Fruit fly (Drosophila melanogaster) whole organism, larva: ENCODE measurements around the gene Eig71Ee.
A peak's percentile ranks its signal among the peaks of the same experiment; 100 is the strongest.

ENCODE experiments used
- noc ChIP-seq: fragments of 200-800 bp; sonication (Bioruptor generic); optimal IDR thresholded peaks from 3 replicates; lab custom pipeline; 2019; ENCODE audit warnings: missing biosample characterization, mild to moderate bottlenecking, missing genetic modification characterization, moderate library complexity

Gene Eig71Ee

DNA sequence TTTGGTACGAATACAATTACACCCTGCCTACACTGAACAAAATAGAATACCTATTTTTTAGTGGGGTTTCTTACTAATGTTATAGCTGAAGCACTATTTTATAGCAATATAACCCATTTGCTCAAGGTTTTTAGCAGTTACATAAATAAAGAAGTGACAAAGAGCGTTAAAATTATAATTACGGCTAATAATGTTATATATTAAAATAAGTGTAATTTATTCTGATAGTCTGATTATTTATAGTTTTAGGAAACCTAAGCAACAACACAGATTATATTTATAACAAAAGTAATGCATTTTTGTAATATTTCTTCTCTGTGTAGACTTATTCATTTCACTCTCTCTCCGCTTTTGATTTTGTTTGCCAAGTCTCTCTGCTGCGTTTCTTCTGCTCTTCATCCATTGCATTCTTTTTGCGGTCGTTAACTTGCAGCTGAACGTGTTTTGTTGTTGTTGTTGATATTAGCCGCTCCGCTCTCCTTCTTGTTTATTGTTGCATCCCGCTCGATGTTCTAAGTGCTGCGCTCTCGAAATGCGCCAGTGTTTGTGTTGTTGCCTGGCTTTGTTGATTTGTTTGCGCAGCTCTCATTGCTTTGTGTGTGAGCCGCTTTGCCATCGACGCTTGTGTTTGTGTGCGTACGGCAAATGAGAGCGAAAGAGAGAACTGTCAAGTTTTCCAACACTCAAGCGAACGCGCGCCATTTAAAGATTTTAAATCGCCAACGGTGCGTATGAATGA lies 30.0 kb downstream of the Eig71Ee start:
- TF ChIP-seq noc (tag; lab: Kevin White, UChicago) = peak; percentile 93

dm6 chr3L:15624944-15625610 lies 30.7 kb downstream of the Eig71Ee start:
- TF ChIP-seq noc (tag; lab: Kevin White, UChicago) = no peak

DNA sequence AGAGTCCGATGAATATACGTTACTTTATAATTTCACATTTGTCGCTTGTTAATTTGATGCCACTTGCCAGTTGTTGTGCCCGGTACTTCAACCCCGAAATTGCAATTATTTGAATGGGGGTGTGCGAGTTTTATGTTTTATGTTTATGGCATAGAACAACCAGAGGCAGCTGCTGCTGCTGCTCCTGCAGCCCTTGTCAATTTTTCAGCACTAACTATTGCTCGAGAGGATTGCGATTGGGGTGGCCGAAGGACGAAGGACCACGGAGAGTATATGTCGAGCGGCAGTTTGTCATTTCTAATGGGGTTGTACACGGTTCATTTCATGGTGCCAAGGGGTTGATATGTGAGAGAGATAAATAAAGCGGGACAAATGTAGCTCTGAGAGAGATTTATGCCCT lies 31.7 kb downstream of the Eig71Ee start:
- no peak for TF ChIP-seq noc (tag; lab: Kevin White, UChicago)

DNA sequence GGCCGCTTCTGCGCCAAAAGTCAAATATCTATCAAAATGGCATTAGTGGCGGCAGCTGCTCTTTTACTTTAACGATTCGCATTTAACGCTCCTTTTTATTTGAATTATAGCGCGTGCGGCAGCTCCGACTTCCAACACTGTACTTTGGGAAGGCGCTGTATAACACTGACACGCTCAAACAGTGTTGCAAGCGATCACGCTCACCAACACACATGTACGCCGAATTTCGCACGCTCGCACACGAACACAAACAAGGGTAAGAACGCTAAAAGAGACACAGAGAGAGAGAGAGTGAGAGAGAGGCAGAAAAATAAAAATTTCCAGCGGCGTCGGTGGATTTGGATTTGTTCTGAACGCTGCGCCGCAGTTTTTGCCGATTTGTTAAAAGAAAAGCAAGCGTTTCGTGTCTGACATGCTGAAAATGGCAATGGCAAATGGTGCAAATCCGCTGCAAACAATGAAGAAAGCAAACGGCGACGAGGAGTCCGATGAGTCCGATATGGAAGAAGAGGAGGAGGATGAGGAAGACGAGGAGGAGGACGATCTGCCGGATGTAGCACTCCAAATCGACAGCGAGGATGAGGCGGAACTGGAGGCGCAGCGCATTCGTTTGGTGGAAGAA lies 36.1 kb downstream of the Eig71Ee start, which contains the start of gene Phs:
Gene Phs (plus strand): TSS at position 276 of the 622 bp plus-strand sequence.
- TF ChIP-seq noc (tag; lab: Kevin White, UChicago) = peak; percentile 60

- no peak for TF ChIP-seq noc (tag; lab: Kevin White, UChicago)
Observed at dm6 chr3L:15616900-15617299, 38.9 kb downstream of the Eig71Ee start.

DNA sequence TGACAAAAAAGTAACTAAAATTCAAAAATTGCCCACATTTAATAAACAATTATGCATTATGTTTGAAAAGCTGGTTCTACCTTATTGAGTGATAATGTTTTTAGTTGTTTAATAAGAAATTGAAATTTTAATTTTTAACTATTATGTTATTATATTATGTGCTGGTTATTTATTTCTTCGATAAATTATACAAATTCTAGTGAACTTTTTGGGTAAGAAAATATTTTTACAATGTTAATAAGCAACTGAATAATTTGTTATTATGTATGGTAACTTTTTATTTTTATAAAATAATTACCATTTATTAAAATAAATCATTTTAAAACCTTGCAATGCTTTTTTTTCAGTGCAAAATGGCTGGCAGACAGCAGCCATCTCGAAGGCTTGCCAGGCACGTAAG lies 39.3 kb downstream of the Eig71Ee start:
- no peak for TF ChIP-seq noc (tag; lab: Kevin White, UChicago)

DNA sequence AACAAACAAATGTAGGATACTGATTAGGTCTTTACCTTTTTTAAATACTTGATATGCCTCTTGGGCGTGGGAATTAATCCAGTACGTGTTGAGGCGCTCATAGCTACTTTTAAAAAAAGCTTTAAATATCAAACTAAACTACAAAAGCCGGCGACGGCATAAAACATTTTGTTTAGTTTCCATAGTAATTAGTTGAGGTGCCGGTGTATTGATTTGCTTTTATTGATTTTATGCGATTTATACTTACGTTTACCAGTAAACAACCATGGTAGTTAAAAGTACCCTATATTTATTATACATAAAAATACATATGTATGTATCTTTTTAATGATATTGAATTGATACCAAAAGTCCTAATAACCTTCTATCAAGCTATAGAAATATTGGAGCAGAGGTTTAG lies 43.1 kb downstream of the Eig71Ee start, which contains the start of gene CG13449:
Gene CG13449 (minus strand): TSS at position 101 of the 400 bp plus-strand sequence.
- no peak for TF ChIP-seq noc (tag; lab: Kevin White, UChicago)

DNA sequence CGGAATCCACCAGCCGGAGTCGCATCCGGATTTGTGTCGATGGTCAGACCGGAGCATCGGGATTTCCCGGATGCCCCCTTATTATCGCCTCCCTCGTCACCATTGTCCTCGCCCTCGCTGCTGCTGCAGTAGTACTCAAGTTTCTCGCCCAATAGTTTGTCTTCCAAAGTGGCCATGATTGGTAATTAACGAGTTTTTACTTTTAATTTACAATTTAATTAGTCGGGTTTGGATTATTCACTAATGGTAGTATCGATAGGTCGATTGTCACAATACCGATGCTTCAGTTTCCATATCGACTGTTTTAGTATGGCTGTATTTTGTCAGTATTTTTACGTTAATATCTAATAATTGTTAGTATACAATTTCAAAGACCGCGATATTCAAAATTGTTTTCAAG lies 45.7 kb downstream of the Eig71Ee start, which contains the start of gene CG7650:
Gene CG7650 (minus strand): TSS at position 278 of the 400 bp plus-strand sequence.
- no peak for TF ChIP-seq noc (tag; lab: Kevin White, UChicago)

DNA sequence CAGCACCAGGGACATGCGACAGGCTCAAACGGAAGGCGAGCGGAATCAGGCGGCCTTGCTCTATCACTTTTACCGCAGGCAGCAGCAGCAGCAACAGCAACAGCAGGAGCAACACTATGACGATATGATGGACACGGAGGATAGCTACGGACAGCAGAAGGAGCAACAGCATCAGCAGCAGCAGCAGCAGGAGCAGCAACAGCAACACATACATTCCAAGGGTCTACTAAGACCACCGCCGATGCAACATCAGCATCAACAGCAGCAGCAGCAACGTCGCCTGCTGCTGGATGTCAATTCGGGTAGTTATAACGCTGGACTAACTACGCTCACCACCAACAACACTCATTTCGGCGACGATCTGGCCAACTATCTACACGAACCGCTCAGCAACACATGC lies 50.8 kb downstream of the Eig71Ee start:
- no peak for TF ChIP-seq noc (tag; lab: Kevin White, UChicago)
